Worm (Caenorhabditis elegans): ENCODE data around the gene ile-2.

DNA sequence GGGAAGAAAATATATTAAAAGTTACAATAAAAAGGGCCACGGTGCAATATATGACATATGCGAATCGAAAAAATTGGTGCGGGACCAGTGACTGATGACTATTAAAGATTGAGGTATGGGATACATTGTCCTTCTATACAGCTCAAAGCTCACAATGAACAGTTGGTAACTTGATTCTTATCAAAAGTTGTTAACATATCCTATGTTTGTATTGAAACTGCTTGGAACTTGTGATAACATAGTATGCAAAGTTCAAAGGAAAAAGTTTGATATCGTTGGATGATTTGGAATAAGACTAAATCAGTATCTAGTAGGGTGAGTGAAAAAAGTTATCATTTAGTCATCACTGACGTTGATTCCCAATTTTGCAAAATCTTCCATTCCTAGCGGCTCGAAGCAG lies 49.6 kb downstream of the ile-2 start:
- TF ChIP-seq chd-7 (tag; optimal IDR thresholded peaks at IDR 0.05): no peak
- no peak for TF ChIP-seq bed-2 (GFP tag; IDR thresholded peaks at IDR 0.05)
